Fruit fly (Drosophila melanogaster) whole organism, embryonic: Measurements from ENCODE around the gene Ae2.

Experiments
- BtbVII ChIP-seq: fragments of 200-800 bp; sonication (Bioruptor generic); optimal IDR thresholded peaks from 3 replicates; lab custom pipeline; 2017; ENCODE audit warnings: missing biosample characterization, mild to moderate bottlenecking, missing genetic modification characterization
- CG10209 ChIP-seq: fragments of 200-800 bp; sonication (Bioruptor generic); optimal IDR thresholded peaks from 3 replicates; lab custom pipeline; 2017; ENCODE audit warnings: missing biosample characterization, mild to moderate bottlenecking, missing genetic modification characterization, missing genetic modification reagents
- CG11723 ChIP-seq: fragments of 200-800 bp; sonication (Bioruptor generic); optimal IDR thresholded peaks from 2 replicates; lab custom pipeline; 2017; ENCODE audit warnings: missing biosample characterization, mild to moderate bottlenecking, missing genetic modification characterization
- CG12219 ChIP-seq: fragments of 200-800 bp; sonication (Bioruptor generic); optimal IDR thresholded peaks from 3 replicates; lab custom pipeline; 2018; ENCODE audit warnings: missing biosample characterization, mild to moderate bottlenecking, missing genetic modification characterization
- CG1233 ChIP-seq: fragments of 200-800 bp; sonication (Bioruptor generic); optimal IDR thresholded peaks from 4 replicates; lab custom pipeline; 2018; ENCODE audit warnings: missing biosample characterization, mild to moderate bottlenecking, missing genetic modification characterization
- CG15269 ChIP-seq: fragments of 200-800 bp; sonication (Bioruptor generic); optimal IDR thresholded peaks from 2 replicates; lab custom pipeline; 2018; ENCODE audit warnings: missing biosample characterization, mild to moderate bottlenecking, missing genetic modification characterization, moderate library complexity
- CG17186 ChIP-seq: fragments of 200-800 bp; sonication (Bioruptor generic); optimal IDR thresholded peaks from 3 replicates; lab custom pipeline; 2017; ENCODE audit warnings: missing biosample characterization, missing genetic modification reagents, missing genetic modification characterization
- CG17385 ChIP-seq: fragments of 200-800 bp; sonication (Bioruptor generic); optimal IDR thresholded peaks from 3 replicates; lab custom pipeline; 2018; ENCODE audit warnings: missing biosample characterization, mild to moderate bottlenecking, missing genetic modification characterization
- CG2202 ChIP-seq: fragments of 200-800 bp; sonication (Bioruptor generic); optimal IDR thresholded peaks from 2 replicates; lab custom pipeline; 2018; ENCODE audit warnings: missing biosample characterization, mild to moderate bottlenecking, missing genetic modification characterization
- CG31441 ChIP-seq: fragments of 200-800 bp; sonication (Bioruptor generic); IDR thresholded peaks from 2 replicates; pipeline ENCODE4 v1.3.6; 2022; ENCODE audit warnings: missing biosample characterization, missing genetic modification characterization
- CG32532 ChIP-seq: fragments of 200-800 bp; sonication (Bioruptor generic); IDR thresholded peaks from 2 replicates; pipeline ENCODE4 v1.3.6; 2022; ENCODE audit warnings: missing biosample characterization, missing genetic modification characterization
- CG6254 ChIP-seq: fragments of 200-800 bp; sonication (Bioruptor generic); optimal IDR thresholded peaks from 3 replicates; lab custom pipeline; 2017; ENCODE audit warnings: mild to moderate bottlenecking, missing biosample characterization, missing genetic modification reagents, missing genetic modification characterization
- CG7839 ChIP-seq: fragments of 200-800 bp; sonication (Bioruptor generic); optimal IDR thresholded peaks from 3 replicates; lab custom pipeline; 2018; ENCODE audit warnings: missing biosample characterization, mild to moderate bottlenecking, missing genetic modification characterization, moderate library complexity
- Dek ChIP-seq: fragments of 200-800 bp; sonication (Bioruptor generic); optimal IDR thresholded peaks from 3 replicates; lab custom pipeline; 2019; ENCODE audit warnings: missing biosample characterization, mild to moderate bottlenecking, missing genetic modification characterization, moderate library complexity
- Dref ChIP-seq: fragments of 200-800 bp; sonication (Bioruptor generic); IDR thresholded peaks from 2 replicates; pipeline ENCODE4 v1.3.6; 2022; ENCODE audit warnings: missing biosample characterization, missing genetic modification characterization
- Ets97D ChIP-seq: fragments of 200-800 bp; sonication (Bioruptor generic); optimal IDR thresholded peaks from 3 replicates; lab custom pipeline; 2016; ENCODE audit warnings: missing biosample characterization, missing genetic modification characterization
- Gug ChIP-seq: fragments of 200-800 bp; sonication (Bioruptor generic); IDR thresholded peaks from 4 replicates; pipeline ENCODE4 v1.3.6; 2022; ENCODE audit warnings: missing biosample characterization, missing genetic modification characterization
- HHEX ChIP-seq: fragments of 200-800 bp; sonication (Bioruptor generic); optimal IDR thresholded peaks from 3 replicates; lab custom pipeline; 2017; ENCODE audit warnings: missing biosample characterization, mild to moderate bottlenecking, missing genetic modification characterization, missing genetic modification reagents
- HLHmδ ChIP-seq: fragments of 200-800 bp; sonication (Bioruptor generic); optimal IDR thresholded peaks from 2 replicates; lab custom pipeline; 2018; ENCODE audit warnings: missing biosample characterization, mild to moderate bottlenecking, missing genetic modification characterization, moderate library complexity
- HmgD ChIP-seq: fragments of 200-800 bp; sonication (Bioruptor generic); optimal IDR thresholded peaks from 3 replicates; lab custom pipeline; 2016; ENCODE audit warnings: missing biosample characterization, missing genetic modification characterization
- Jarid2 ChIP-seq: fragments of 200-800 bp; sonication (Bioruptor generic); optimal IDR thresholded peaks from 3 replicates; lab custom pipeline; 2017; ENCODE audit warnings: mild to moderate bottlenecking, missing biosample characterization, missing genetic modification reagents, missing genetic modification characterization
- MBD-R2 ChIP-seq: fragments of 200-800 bp; sonication (Bioruptor generic); IDR thresholded peaks from 2 replicates; pipeline ENCODE4 v1.3.6; 2022; ENCODE audit warnings: missing biosample characterization, missing genetic modification characterization
- Max ChIP-seq: fragments of 200-800 bp; sonication (Bioruptor generic); optimal IDR thresholded peaks from 2 replicates; lab custom pipeline; 2016; ENCODE audit warnings: missing biosample characterization, mild to moderate bottlenecking, missing genetic modification characterization
- Med ChIP-seq: fragments of 200-800 bp; sonication (Bioruptor generic); peaks from one replicate; lab custom pipeline; 2016; ENCODE audit warnings: missing biosample characterization, missing genetic modification characterization, mild to moderate bottlenecking, inconsistent platforms, moderate library complexity
- NfI ChIP-seq: fragments of 200-800 bp; sonication (Bioruptor generic); optimal IDR thresholded peaks from 3 replicates; lab custom pipeline; 2018; ENCODE audit warnings: missing biosample characterization, mild to moderate bottlenecking, missing genetic modification characterization, moderate library complexity
- PHDP ChIP-seq: fragments of 200-800 bp; sonication (Bioruptor generic); optimal IDR thresholded peaks from 3 replicates; lab custom pipeline; 2018; ENCODE audit warnings: missing biosample characterization, mild to moderate bottlenecking, missing genetic modification characterization, moderate library complexity
- Pdp1 ChIP-seq, 2 experiments: fragments of 200-800 bp; sonication (Bioruptor generic); optimal IDR thresholded peaks; 3 replicates each; lab custom pipeline; 2016; ENCODE audit warnings: missing biosample characterization in 2 of 2, missing genetic modification characterization in 2 of 2, mild to moderate bottlenecking in 1 of 2, moderate library complexity in 1 of 2
- Sry-β ChIP-seq: fragments of 200-800 bp; sonication (Bioruptor generic); optimal IDR thresholded peaks from 2 replicates; lab custom pipeline; 2018; ENCODE audit warnings: missing biosample characterization, mild to moderate bottlenecking, missing genetic modification characterization, moderate library complexity
- abd-A ChIP-seq: fragments of 200-800 bp; sonication (Bioruptor generic); optimal IDR thresholded peaks from 3 replicates; lab custom pipeline; 2019; ENCODE audit warnings: missing biosample characterization, mild to moderate bottlenecking, missing genetic modification characterization, moderate library complexity
- cas ChIP-seq: fragments of 200-800 bp; sonication (Bioruptor generic); IDR thresholded peaks from 2 replicates; pipeline ENCODE4 v1.3.6; 2022; ENCODE audit warnings: missing biosample characterization, missing genetic modification characterization
- cato ChIP-seq: fragments of 200-800 bp; sonication (Bioruptor generic); optimal IDR thresholded peaks from 2 replicates; lab custom pipeline; 2016; ENCODE audit warnings: missing biosample characterization, missing genetic modification characterization, borderline replicate concordance
- caup ChIP-seq: fragments of 200-800 bp; sonication (Bioruptor generic); optimal IDR thresholded peaks from 3 replicates; lab custom pipeline; 2017; ENCODE audit warnings: missing biosample characterization, mild to moderate bottlenecking, missing genetic modification characterization, moderate library complexity; ENCODE audit not compliant: severe bottlenecking
- chm ChIP-seq: fragments of 200-800 bp; sonication (Bioruptor generic); IDR thresholded peaks from 2 replicates; pipeline ENCODE4 v1.3.6; 2022; ENCODE audit warnings: missing biosample characterization, missing genetic modification characterization
- crc ChIP-seq: fragments of 200-800 bp; sonication (Bioruptor generic); optimal IDR thresholded peaks from 2 replicates; lab custom pipeline; 2016; ENCODE audit warnings: missing biosample characterization, missing genetic modification characterization
- crol ChIP-seq: fragments of 200-800 bp; sonication (Bioruptor generic); IDR thresholded peaks from 2 replicates; pipeline ENCODE4 v1.3.6; 2022; ENCODE audit warnings: missing biosample characterization, missing genetic modification characterization
- cwo ChIP-seq: fragments of 200-800 bp; sonication (Bioruptor generic); optimal IDR thresholded peaks from 3 replicates; lab custom pipeline; 2017; ENCODE audit warnings: missing biosample characterization, missing genetic modification characterization, mild to moderate bottlenecking, moderate library complexity, missing genetic modification reagents
- danr ChIP-seq: fragments of 200-800 bp; sonication (Bioruptor generic); IDR thresholded peaks from 2 replicates; pipeline ENCODE4 v1.3.6; 2022; ENCODE audit warnings: missing biosample characterization, missing genetic modification characterization
- fd64A ChIP-seq: fragments of 200-800 bp; sonication (Bioruptor generic); optimal IDR thresholded peaks from 3 replicates; lab custom pipeline; 2018; ENCODE audit warnings: missing biosample characterization, mild to moderate bottlenecking, missing genetic modification characterization
- gro ChIP-seq: fragments of 200-800 bp; sonication (Bioruptor generic); optimal IDR thresholded peaks from 2 replicates; lab custom pipeline; 2016; ENCODE audit warnings: missing biosample characterization, missing genetic modification characterization
- h ChIP-seq: fragments of >200 bp; optimal IDR thresholded peaks from 2 replicates; lab custom pipeline; 2017
- lmd ChIP-seq: fragments of 200-800 bp; sonication (Bioruptor generic); IDR thresholded peaks from 2 replicates; pipeline ENCODE4 v1.3.6; 2022; ENCODE audit warnings: missing biosample characterization, missing genetic modification characterization
- mld ChIP-seq: fragments of 200-800 bp; sonication (Bioruptor generic); IDR thresholded peaks from 3 replicates; pipeline ENCODE4 v1.3.6; 2022; ENCODE audit warnings: missing biosample characterization, missing genetic modification characterization; ENCODE audit not compliant: partially characterized antibody
- nerfin-1 ChIP-seq: fragments of 200-800 bp; sonication (Bioruptor generic); optimal IDR thresholded peaks from 3 replicates; lab custom pipeline; 2019; ENCODE audit warnings: missing biosample characterization, mild to moderate bottlenecking, missing genetic modification characterization, moderate library complexity
- nom ChIP-seq: fragments of 200-800 bp; sonication (Bioruptor generic); optimal IDR thresholded peaks from 2 replicates; lab custom pipeline; 2017; ENCODE audit warnings: missing biosample characterization, missing genetic modification characterization, mild to moderate bottlenecking, moderate library complexity, missing genetic modification reagents
- pzg ChIP-seq: fragments of 200-800 bp; sonication (Bioruptor generic); optimal IDR thresholded peaks from 3 replicates; lab custom pipeline; 2018; ENCODE audit warnings: missing biosample characterization, mild to moderate bottlenecking, missing genetic modification characterization, moderate library complexity
- sima ChIP-seq: fragments of 200-800 bp; sonication (Bioruptor generic); optimal IDR thresholded peaks from 2 replicates; lab custom pipeline; 2016; ENCODE audit warnings: missing biosample characterization, missing genetic modification characterization
- sob ChIP-seq: fragments of 200-800 bp; sonication (Bioruptor generic); IDR thresholded peaks from 2 replicates; pipeline ENCODE4 v1.3.6; 2022; ENCODE audit warnings: missing biosample characterization, missing genetic modification characterization
- ssp ChIP-seq: fragments of 200-800 bp; sonication (Bioruptor generic); IDR thresholded peaks from 2 replicates; pipeline ENCODE4 v1.3.6; 2022; ENCODE audit warnings: missing biosample characterization, missing genetic modification characterization
- unc-4 ChIP-seq: fragments of 200-800 bp; sonication (Bioruptor generic); IDR thresholded peaks from 2 replicates; pipeline ENCODE4 v1.3.6; 2022; ENCODE audit warnings: missing biosample characterization, missing genetic modification characterization; ENCODE audit not compliant: partially characterized antibody
- yki ChIP-seq: fragments of >200 bp; optimal IDR thresholded peaks from 3 replicates; lab custom pipeline; 2018

Gene Ae2

DNA sequence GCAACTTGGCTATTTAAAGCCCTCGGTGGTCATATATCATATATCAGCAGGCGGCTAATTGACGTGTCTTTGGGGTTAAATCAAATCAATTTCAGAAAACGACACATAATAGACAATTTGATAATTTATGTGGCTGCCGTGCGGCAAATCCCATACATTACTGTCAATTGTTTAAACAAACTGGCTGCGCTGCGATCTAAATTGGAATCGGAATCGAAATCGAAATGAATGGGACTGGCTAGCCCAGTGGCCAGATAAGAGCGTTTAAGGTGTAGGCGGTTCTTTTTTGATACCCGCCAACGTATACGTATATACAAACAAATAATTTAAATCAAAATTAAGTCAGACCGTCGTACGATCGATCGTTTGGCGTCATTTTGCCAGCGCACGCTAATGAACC is 5.0 kb downstream of the Ae2 start (continued):
- no peak for TF ChIP-seq CG12219 (GFP tag; lab: Kevin White, UChicago)
- TF ChIP-seq CG15269 = peak; percentile 1
- peak in 1 of 2 experiments; percentile 46 for TF ChIP-seq Pdp1 (GFP tag; optimal IDR thresholded peaks at IDR 0.05; lab: Kevin White, UChicago)
- no peak for TF ChIP-seq CG11723
- TF ChIP-seq CG31441 = no peak
- no peak for TF ChIP-seq cas
- TF ChIP-seq HmgD (GFP tag; lab: Kevin White, UChicago) = no peak
- TF ChIP-seq nerfin-1 (tag; lab: Kevin White, UChicago) = no peak
- TF ChIP-seq NfI (GFP tag; lab: Kevin White, UChicago) = no peak
- TF ChIP-seq, all 482 proteins: peak for 8

DNA sequence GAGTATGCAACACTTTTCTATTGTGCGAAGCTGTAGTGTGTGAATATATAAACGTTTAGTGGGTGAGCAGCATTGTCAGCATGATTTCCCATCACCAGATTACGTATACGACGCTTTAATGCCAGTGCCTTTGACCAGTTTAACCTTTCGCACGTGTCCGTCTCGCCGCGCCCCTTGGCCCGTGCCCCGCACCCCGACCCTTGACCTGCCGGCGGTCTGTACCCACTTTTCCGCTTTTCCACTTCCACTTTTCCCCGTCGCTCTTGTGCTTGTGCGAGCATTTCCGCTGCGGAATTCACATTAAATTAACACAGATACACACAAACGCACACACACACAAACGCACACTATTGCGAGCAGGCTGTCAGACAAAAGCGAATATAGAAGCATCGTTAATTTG is 12.4 kb downstream of the Ae2 start:
- TF ChIP-seq CG7839 (tag; lab: Kevin White, UChicago) = no peak
- peak; percentile 64 for TF ChIP-seq abd-A (tag; lab: Kevin White, UChicago)
- no peak for TF ChIP-seq cato (GFP tag; lab: Kevin White, UChicago)
- TF ChIP-seq lmd = no peak
- TF ChIP-seq crol (GFP tag; lab: Robert Waterston, UW) = peak; percentile 67
- TF ChIP-seq Med (GFP tag; lab: Kevin White, UChicago) = peak; percentile 60
- no peak for TF ChIP-seq CG10209 (GFP tag; lab: Kevin White, UChicago)
- TF ChIP-seq caup = no peak
- TF ChIP-seq Ets97D (GFP tag; lab: Kevin White, UChicago) = no peak
- TF ChIP-seq pzg (GFP tag; lab: Kevin White, UChicago) = no peak
- TF ChIP-seq yki (lab: Kevin White, UChicago) = no peak
- no peak for TF ChIP-seq CG2202 (tag; lab: Kevin White, UChicago)
- no peak for TF ChIP-seq sima (GFP tag; lab: Kevin White, UChicago)
- TF ChIP-seq MBD-R2 = no peak
- TF ChIP-seq CG1233 = no peak
- no peak for TF ChIP-seq crc (GFP tag; lab: Kevin White, UChicago)
- no peak for TF ChIP-seq HHEX (GFP tag; lab: Kevin White, UChicago)
- no peak for TF ChIP-seq Dref
- TF ChIP-seq CG6254 = no peak
- TF ChIP-seq gro (GFP tag; lab: Kevin White, UChicago) = no peak
- TF ChIP-seq PHDP (tag; lab: Kevin White, UChicago) = no peak
- TF ChIP-seq sob (GFP tag; lab: Robert Waterston, UW) = 0 out of 2 replicates have a peak, but pooled peaks have one; percentile 9
- no peak for TF ChIP-seq Sry-β (GFP tag; lab: Kevin White, UChicago)
- no peak for TF ChIP-seq CG17186 (GFP tag; lab: Kevin White, UChicago)
- peak; percentile 75 for TF ChIP-seq cwo (GFP tag; lab: Kevin White, UChicago)
- no peak for TF ChIP-seq CG17385 (GFP tag; lab: Kevin White, UChicago)
- no peak for TF ChIP-seq ssp (GFP tag; lab: Robert Waterston, UW)
- TF ChIP-seq h (lab: Kevin White, UChicago) = no peak
- no peak for TF ChIP-seq danr
- no peak for TF ChIP-seq Dek (tag; lab: Kevin White, UChicago)
- TF ChIP-seq CG32532 (GFP tag; lab: Robert Waterston, UW) = no peak
- TF ChIP-seq Jarid2 (GFP tag; lab: Kevin White, UChicago) = no peak
- no peak for TF ChIP-seq nom (GFP tag; lab: Kevin White, UChicago)
- no peak for TF ChIP-seq fd64A (GFP tag; lab: Kevin White, UChicago)
- TF ChIP-seq Gug = no peak
- TF ChIP-seq Max (GFP tag; lab: Kevin White, UChicago) = no peak
- TF ChIP-seq HLHmδ = no peak
- no peak for TF ChIP-seq mld (GFP tag; lab: Robert Waterston, UW)
- TF ChIP-seq chm (GFP tag; lab: Robert Waterston, UW) = no peak
- TF ChIP-seq unc-4 (GFP tag; lab: Robert Waterston, UW) = no peak
- no peak for TF ChIP-seq BtbVII
